Worm (Caenorhabditis elegans) whole organism, L2 larva: ENCODE data around the gene F41C3.8.

Source experiments
- C34F6.9 ChIP-seq: fragments of 150-350 bp; optimal IDR thresholded peaks from 2 replicates; lab custom pipeline; 2014; ENCODE audit warnings: missing biosample characterization, missing genetic modification characterization
- F13H6.1 ChIP-seq: sonication (generic microtip); optimal IDR thresholded peaks from 2 replicates; lab custom pipeline; 2016; ENCODE audit warnings: missing genetic modification characterization, missing compliant biosample characterization
- ZK546.5 ChIP-seq: sonication (generic microtip); optimal IDR thresholded peaks from 2 replicates; lab custom pipeline; 2017; ENCODE audit warnings: missing biosample characterization, missing genetic modification characterization
- alr-1 ChIP-seq: fragments of 150-350 bp; optimal IDR thresholded peaks from 2 replicates; lab custom pipeline; 2014; ENCODE audit warnings: missing biosample characterization, missing genetic modification characterization
- ama-1 ChIP-seq: fragments of 150-350 bp; optimal IDR thresholded peaks from 2 replicates; lab custom pipeline; 2018; ENCODE audit warnings: inconsistent platforms
- blmp-1 ChIP-seq: sonication (generic microtip); optimal IDR thresholded peaks from 2 replicates; lab custom pipeline; 2017; ENCODE audit warnings: missing genetic modification characterization, mild to moderate bottlenecking, missing compliant biosample characterization, antibody characterized with exemption, moderate library complexity; ENCODE audit not compliant: insufficient read depth
- crh-2 ChIP-seq: sonication (generic microtip); optimal IDR thresholded peaks from 2 replicates; lab custom pipeline; 2017; ENCODE audit warnings: missing biosample characterization, missing genetic modification characterization
- egl-27 ChIP-seq: sonication (generic microtip); optimal IDR thresholded peaks from 3 replicates; lab custom pipeline; 2017; ENCODE audit warnings: missing biosample characterization, missing genetic modification reagents, missing genetic modification characterization
- elt-1 ChIP-seq: fragments of 150-350 bp; optimal IDR thresholded peaks from 2 replicates; lab custom pipeline; 2014; ENCODE audit warnings: missing biosample characterization, missing genetic modification characterization
- fos-1 ChIP-seq: fragments of 150-350 bp; optimal IDR thresholded peaks from 2 replicates; lab custom pipeline; 2014; ENCODE audit warnings: missing biosample characterization, missing genetic modification characterization
- lin-11 ChIP-seq: fragments of 150-350 bp; sonication (generic microtip); optimal IDR thresholded peaks from 2 replicates; lab custom pipeline; 2014; ENCODE audit warnings: missing biosample characterization, missing genetic modification characterization, inconsistent platforms, mixed read lengths
- lin-13 ChIP-seq: fragments of 150-350 bp; optimal IDR thresholded peaks from 2 replicates; lab custom pipeline; 2014; ENCODE audit warnings: missing biosample characterization, missing genetic modification reagents, missing genetic modification characterization
- lin-39 ChIP-seq: fragments of 150-350 bp; optimal IDR thresholded peaks from 2 replicates; lab custom pipeline; 2014; ENCODE audit warnings: missing biosample characterization, missing genetic modification reagents, missing genetic modification characterization
- lsy-2 ChIP-seq, 2 experiments: fragments of 150-350 bp in 1 of 2; sonication (generic microtip) in 1 of 2; optimal IDR thresholded peaks; 2 replicates each; lab custom pipeline; 2014 to 2017; ENCODE audit warnings: missing biosample characterization in 2 of 2, missing genetic modification characterization in 2 of 2
- mbf-1 ChIP-seq: sonication (generic microtip); optimal IDR thresholded peaks from 2 replicates; lab custom pipeline; 2017; ENCODE audit warnings: missing biosample characterization, missing genetic modification characterization
- mdl-1 ChIP-seq, 2 experiments: fragments of 150-350 bp in 1 of 2; sonication (generic microtip) in 1 of 2; optimal IDR thresholded peaks; 2 replicates each; lab custom pipeline; 2017; ENCODE audit warnings: missing biosample characterization in 2 of 2, missing genetic modification characterization in 2 of 2
- nhr-11 ChIP-seq: fragments of 150-350 bp; optimal IDR thresholded peaks from 2 replicates; lab custom pipeline; 2014; ENCODE audit warnings: missing biosample characterization, missing genetic modification characterization
- nhr-12 ChIP-seq: fragments of 150-350 bp; optimal IDR thresholded peaks from 2 replicates; lab custom pipeline; 2014; ENCODE audit warnings: missing biosample characterization, missing genetic modification characterization
- nhr-129 ChIP-seq: fragments of 150-350 bp; optimal IDR thresholded peaks from 2 replicates; lab custom pipeline; 2014; ENCODE audit warnings: missing biosample characterization, missing genetic modification characterization
- nhr-25 ChIP-seq: fragments of 150-350 bp; sonication (generic microtip); optimal IDR thresholded peaks from 3 replicates; lab custom pipeline; 2014; ENCODE audit warnings: missing biosample characterization, missing genetic modification characterization
- nhr-77 ChIP-seq: fragments of 150-350 bp; optimal IDR thresholded peaks from 2 replicates; lab custom pipeline; 2014; ENCODE audit warnings: missing biosample characterization, missing genetic modification characterization
- peb-1 ChIP-seq: fragments of 150-350 bp; optimal IDR thresholded peaks from 2 replicates; lab custom pipeline; 2014; ENCODE audit warnings: missing biosample characterization, missing genetic modification characterization
- sem-4 ChIP-seq: fragments of 150-350 bp; optimal IDR thresholded peaks from 2 replicates; lab custom pipeline; 2014; ENCODE audit warnings: missing biosample characterization, missing genetic modification reagents, missing genetic modification characterization
- sma-3 ChIP-seq: sonication (generic microtip); optimal IDR thresholded peaks from 2 replicates; lab custom pipeline; 2016; ENCODE audit warnings: missing genetic modification reagents, missing genetic modification characterization, missing compliant biosample characterization
- sma-9 ChIP-seq, 2 experiments: fragments of 150-350 bp in 1 of 2; sonication (generic microtip) in 1 of 2; optimal IDR thresholded peaks; 2 replicates each; lab custom pipeline; 2014 to 2016; ENCODE audit warnings: missing genetic modification characterization in 2 of 2, mild to moderate bottlenecking in 1 of 2, missing biosample characterization in 1 of 2, missing compliant biosample characterization in 1 of 2, missing genetic modification reagents in 1 of 2, moderate library complexity in 1 of 2
- snpc-4 ChIP-seq: fragments of 150-350 bp; optimal IDR thresholded peaks from 2 replicates; lab custom pipeline; 2014; ENCODE audit warnings: missing biosample characterization, missing genetic modification characterization
- unc-39 ChIP-seq: fragments of 150-350 bp; optimal IDR thresholded peaks from 2 replicates; lab custom pipeline; 2014; ENCODE audit warnings: missing biosample characterization, missing genetic modification characterization
- unc-55 ChIP-seq: fragments of 150-350 bp; sonication (generic microtip); optimal IDR thresholded peaks from 3 replicates; lab custom pipeline; 2014; ENCODE audit warnings: missing biosample characterization, missing genetic modification reagents, missing genetic modification characterization
- unc-62 ChIP-seq: fragments of 150-350 bp; optimal IDR thresholded peaks from 2 replicates; lab custom pipeline; 2014; ENCODE audit warnings: missing biosample characterization, missing genetic modification reagents, missing genetic modification characterization
- zag-1 ChIP-seq: fragments of 150-350 bp; optimal IDR thresholded peaks from 2 replicates; lab custom pipeline; 2014; ENCODE audit warnings: missing biosample characterization, missing genetic modification characterization
- ztf-1 ChIP-seq: fragments of 200-800 bp; sonication (Bioruptor generic); conservative IDR thresholded peaks from 2 replicates; pipeline ENCODE4 v1.3.6; 2022; ENCODE audit warnings: missing genetic modification characterization, missing compliant biosample characterization
- ztf-11 ChIP-seq: sonication (generic microtip); optimal IDR thresholded peaks from 2 replicates; lab custom pipeline; 2017; ENCODE audit warnings: missing biosample characterization, missing genetic modification characterization

F41C3.8 gene

ce11 chrII:4715676-4716075 is at the start of gene F41C3.8:
F41C3.8 (plus strand) TSS chrII:4716046.
- TF ChIP-seq nhr-25 (tag; lab: Kevin White, UChicago) (no peak), crh-2 (tag; lab: Kevin White, UChicago) (peak; percentile 15), fos-1 (tag; lab: Kevin White, UChicago) (peak; percentile 66), sma-9 (GFP tag; optimal IDR thresholded peaks at IDR 0.05; lab: Kevin White, UChicago) (no peak), sma-9 (tag; optimal IDR thresholded peaks at IDR 0.05; lab: Kevin White, UChicago) (no peak), elt-1 (tag; lab: Kevin White, UChicago) (no peak), peb-1 (no peak), F13H6.1 (tag; lab: Kevin White, UChicago) (peak; percentile 29), nhr-129 (tag; lab: Kevin White, UChicago) (peak; percentile 17)

ce11 chrII:4667572-4667971 is 48.3 kb upstream of the F41C3.8 start, which contains the start of gene fut-5:
fut-5 (minus strand) TSS chrII:4667672.
- no peak for TF ChIP-seq ztf-1 (GFP tag; lab: Robert Waterston, UW)
- TF ChIP-seq sem-4 (tag; lab: Kevin White, UChicago) = no peak
- TF ChIP-seq lin-11 = no peak
- no peak for TF ChIP-seq lin-39
- no peak for TF ChIP-seq nhr-12 (tag; lab: Kevin White, UChicago)
- no peak for TF ChIP-seq lsy-2 (tag; optimal IDR thresholded peaks at IDR 0.05; lab: Kevin White, UChicago)
- TF ChIP-seq F13H6.1 (tag; lab: Kevin White, UChicago) = no peak
- TF ChIP-seq nhr-77 (tag; lab: Kevin White, UChicago) = no peak
- no peak for TF ChIP-seq unc-55 (GFP tag; lab: Kevin White, UChicago)

ce11 chrII:4671692-4672091 is 44.2 kb upstream of the F41C3.8 start, which contains the start of gene T05A7.6:
T05A7.6 (minus strand) TSS chrII:4671792.
- no peak for TF ChIP-seq lin-13 (GFP tag; lab: Kevin White, UChicago)
- no peak for TF ChIP-seq zag-1 (tag; lab: Kevin White, UChicago)
- no peak for TF ChIP-seq ztf-11 (tag; lab: Kevin White, UChicago)
- no peak for TF ChIP-seq unc-39 (tag; lab: Kevin White, UChicago)

ce11 chrII:4672584-4673110 is 43.2 kb upstream of the F41C3.8 start, which contains the start of the genes clec-140 and hmg-11:
clec-140 (plus strand) TSS chrII:4673060.
hmg-11 (plus strand) TSS chrII:4673085.
- TF ChIP-seq nhr-129 (tag; lab: Kevin White, UChicago) (peak; percentile 68), snpc-4 (tag; lab: Kevin White, UChicago) (peak; percentile 11), mbf-1 (tag; lab: Kevin White, UChicago) (no peak), unc-55 (GFP tag; lab: Kevin White, UChicago) (peak; percentile 53), egl-27 (tag; lab: Kevin White, UChicago) (peak; percentile 26), unc-62 (GFP tag; lab: Kevin White, UChicago) (no peak), crh-2 (tag; lab: Kevin White, UChicago) (no peak), blmp-1 (tag; lab: Kevin White, UChicago) (no peak), alr-1 (no peak), mdl-1 (tag; optimal IDR thresholded peaks at IDR 0.05; lab: Kevin White, UChicago) (peak; percentile 50 to 60), sma-3 (GFP tag; lab: Kevin White, UChicago) (peak; percentile 26), nhr-11 (tag; lab: Kevin White, UChicago) (no peak), fos-1 (tag; lab: Kevin White, UChicago) (peak; percentile 94), nhr-25 (tag; lab: Kevin White, UChicago) (no peak), zag-1 (tag; lab: Kevin White, UChicago) (peak; percentile 42), ZK546.5 (tag; lab: Kevin White, UChicago) (no peak), lin-39 (no peak), sma-9 (GFP tag; optimal IDR thresholded peaks at IDR 0.05; lab: Kevin White, UChicago) (no peak), sma-9 (tag; optimal IDR thresholded peaks at IDR 0.05; lab: Kevin White, UChicago) (no peak), C34F6.9 (tag; lab: Kevin White, UChicago) (peak; percentile 80), nhr-12 (tag; lab: Kevin White, UChicago) (no peak)

ce11 chrII:4673242-4673641 is 42.6 kb upstream of the F41C3.8 start:
- TF ChIP-seq elt-1 (tag; lab: Kevin White, UChicago) (no peak), ama-1 (lab: Kevin White, UChicago) (no peak), nhr-77 (tag; lab: Kevin White, UChicago) (no peak)
